Worm (Caenorhabditis elegans): ENCODE results near the gene F11G11.4.
"Not testable (repeated sequence)": the region's sequence is repeated elsewhere in the genome, so short reads cannot be mapped to it uniquely, and the experiment has no call there.

- TF ChIP-seq ama-1 (optimal IDR thresholded peaks at IDR 0.05); nfya-1 (tag; optimal IDR thresholded peaks at IDR 0.05); hlh-13 (GFP tag; optimal IDR thresholded peaks at IDR 0.05); F13H6.1 (tag; optimal IDR thresholded peaks at IDR 0.05); elt-4 (tag; optimal IDR thresholded peaks at IDR 0.05); pqm-1 (tag; optimal IDR thresholded peaks at IDR 0.05); elt-2 (tag; optimal IDR thresholded peaks at IDR 0.05); tbx-2 (tag; optimal IDR thresholded peaks at IDR 0.05); odd-2 (tag; optimal IDR thresholded peaks at IDR 0.05); unc-86 (tag; optimal IDR thresholded peaks at IDR 0.05); ceh-18 (tag; optimal IDR thresholded peaks at IDR 0.05); pros-1 (tag; optimal IDR thresholded peaks at IDR 0.05): not testable (repeated sequence)
Measured at ce11 chrII:4898529-4898928, 38.1 kb downstream of the F11G11.4 start, which contains the start of gene msp-32.
